Fruit fly (Drosophila melanogaster) whole organism, embryonic: ENCODE data around the gene barc.

Source experiments
- CG10959 ChIP-seq: fragments of 200-800 bp; sonication (Bioruptor generic); IDR thresholded peaks from 2 replicates; pipeline ENCODE4 v1.3.6; 2022; ENCODE audit warnings: missing biosample characterization, missing genetic modification characterization
- CG11695 ChIP-seq: fragments of 200-800 bp; sonication (Bioruptor generic); IDR thresholded peaks from 3 replicates; pipeline ENCODE4 v1.3.6; 2022; ENCODE audit warnings: missing biosample characterization, missing genetic modification characterization
- CG18764 ChIP-seq: fragments of 200-800 bp; sonication (Bioruptor generic); optimal IDR thresholded peaks from 3 replicates; lab custom pipeline; 2016; ENCODE audit warnings: missing biosample characterization, missing genetic modification characterization
- CG34422 ChIP-seq: fragments of 200-800 bp; sonication (Bioruptor generic); IDR thresholded peaks from 3 replicates; pipeline ENCODE4 v1.3.6; 2022; ENCODE audit warnings: missing biosample characterization, missing genetic modification characterization
- CG7786 ChIP-seq: fragments of 200-800 bp; sonication (Bioruptor generic); optimal IDR thresholded peaks from 2 replicates; lab custom pipeline; 2016; ENCODE audit warnings: missing biosample characterization, missing genetic modification characterization
- CG9932 ChIP-seq: fragments of 200-800 bp; sonication (Bioruptor generic); IDR thresholded peaks from 2 replicates; pipeline ENCODE4 v1.3.6; 2022; ENCODE audit warnings: missing biosample characterization, missing genetic modification characterization
- Sin3A ChIP-seq: fragments of >200 bp; optimal IDR thresholded peaks from 2 replicates; lab custom pipeline; 2018
- ab ChIP-seq: fragments of 200-800 bp; sonication (Bioruptor generic); optimal IDR thresholded peaks from 2 replicates; lab custom pipeline; 2016; ENCODE audit warnings: missing biosample characterization, missing genetic modification characterization
- dm ChIP-seq: fragments of 200-800 bp; sonication (Bioruptor generic); optimal IDR thresholded peaks from 3 replicates; lab custom pipeline; 2016; ENCODE audit warnings: missing biosample characterization, missing genetic modification characterization
- gsb-n ChIP-seq: fragments of 200-800 bp; sonication (Bioruptor generic); optimal IDR thresholded peaks from 3 replicates; lab custom pipeline; 2018; ENCODE audit warnings: missing biosample characterization, mild to moderate bottlenecking, missing genetic modification characterization
- usp ChIP-seq: fragments of >200 bp; optimal IDR thresholded peaks from 2 replicates; lab custom pipeline; 2017; ENCODE audit warnings: missing biosample characterization, missing genetic modification characterization

DNA sequence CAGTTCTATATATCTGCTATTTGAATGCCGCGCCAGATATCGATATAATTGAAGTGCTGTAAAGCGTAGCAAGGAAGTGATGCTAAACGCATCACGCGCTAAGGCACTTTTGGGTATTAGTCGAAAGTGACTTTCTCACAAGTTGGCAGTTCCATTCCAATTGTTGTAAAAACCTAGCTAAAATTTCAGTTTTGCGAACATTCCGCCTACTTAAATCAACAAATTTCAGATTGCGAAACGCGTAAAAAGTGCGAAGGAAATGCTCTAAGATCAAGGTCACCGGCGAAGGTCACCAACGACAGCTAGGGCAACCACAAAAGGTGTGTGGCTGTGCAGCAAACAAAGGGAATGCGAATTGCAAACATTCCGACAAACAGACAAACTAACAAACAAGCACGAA lies 12.8 kb upstream of the barc start, which contains the start of gene Syx7:
- TF ChIP-seq CG18764 (no peak), ab (GFP tag; lab: Kevin White, UChicago) (no peak), CG9932 (GFP tag; lab: Robert Waterston, UW) (peak; percentile 39; the same call in 1 of the 2 replicates), CG7786 (GFP tag; lab: Kevin White, UChicago) (peak; percentile 21), usp (GFP tag; lab: Kevin White, UChicago) (no peak), CG34422 (GFP tag; lab: Robert Waterston, UW) (peak; percentile 51; the same call in 1 of the 3 replicates), gsb-n (tag; lab: Kevin White, UChicago) (peak; percentile 5), CG11695 (no peak), dm (GFP tag; lab: Kevin White, UChicago) (peak; percentile 22), CG10959 (no peak), Sin3A (lab: Kevin White, UChicago) (peak; percentile 54)
